Fruit fly (Drosophila melanogaster) whole organism, embryonic: ENCODE data around the gene CG32816.

Experiments
- CG15479 ChIP-seq: fragments of 200-800 bp; sonication (Bioruptor generic); optimal IDR thresholded peaks from 3 replicates; lab custom pipeline; 2019; ENCODE audit warnings: missing biosample characterization, mild to moderate bottlenecking, missing genetic modification characterization, moderate library complexity
- CG15601 ChIP-seq: fragments of 200-800 bp; sonication (Bioruptor generic); optimal IDR thresholded peaks from 3 replicates; lab custom pipeline; 2019; ENCODE audit warnings: missing biosample characterization, mild to moderate bottlenecking, missing genetic modification characterization, moderate library complexity
- Meics ChIP-seq: fragments of 200-800 bp; sonication (Bioruptor generic); optimal IDR thresholded peaks from 2 replicates; lab custom pipeline; 2017; ENCODE audit warnings: missing biosample characterization, mild to moderate bottlenecking, missing genetic modification characterization
- NK7.1 ChIP-seq: fragments of 200-800 bp; sonication (Bioruptor generic); optimal IDR thresholded peaks from 3 replicates; lab custom pipeline; 2016; ENCODE audit warnings: missing biosample characterization, missing genetic modification characterization
- dpn ChIP-seq, 2 experiments: fragments of 200-800 bp; sonication (Bioruptor generic); optimal IDR thresholded peaks; 3 replicates each; lab custom pipeline; 2016; ENCODE audit warnings: missing biosample characterization in 2 of 2, missing genetic modification characterization in 2 of 2

DNA sequence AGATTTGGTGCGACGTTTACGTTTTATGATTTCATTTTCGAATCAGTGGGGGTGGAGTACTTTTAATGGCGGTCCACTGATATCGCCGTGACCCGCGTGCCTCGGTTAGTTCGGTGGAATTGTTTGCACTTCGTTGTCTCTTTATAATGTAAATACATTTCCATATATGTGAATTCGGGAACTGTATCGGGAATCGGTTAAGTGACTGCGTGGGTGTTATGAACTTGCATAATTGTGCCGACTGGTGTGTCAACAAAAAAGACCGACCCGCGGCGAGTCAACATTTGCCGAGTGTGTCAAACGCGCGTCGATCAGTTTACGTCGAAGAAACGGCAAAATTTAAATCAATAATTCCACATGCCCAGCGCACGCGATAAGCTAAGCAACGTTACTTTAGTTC, 47.2 kb downstream of the CG32816 start:
- TF ChIP-seq CG15601 (no peak), Meics (GFP tag; lab: Kevin White, UChicago) (no peak), NK7.1 (GFP tag; lab: Kevin White, UChicago) (no peak), CG15479 (peak; percentile 67), dpn (GFP tag; optimal IDR thresholded peaks at IDR 0.05; lab: Kevin White, UChicago) (no peak)
